Fruit fly (Drosophila melanogaster) whole organism, prepupa: ENCODE data around the gene SdhBL.

Experiments
- CG10631 ChIP-seq: fragments of 200-800 bp; sonication (Bioruptor generic); optimal IDR thresholded peaks from 2 replicates; lab custom pipeline; 2016; ENCODE audit warnings: missing biosample characterization, missing genetic modification characterization
- CG11294 ChIP-seq: fragments of 200-800 bp; sonication (Bioruptor generic); IDR thresholded peaks from 2 replicates; pipeline ENCODE4 v1.3.6; 2022; ENCODE audit warnings: missing biosample characterization, missing genetic modification characterization
- CG11762 ChIP-seq: fragments of 200-800 bp; sonication (Bioruptor generic); optimal IDR thresholded peaks from 3 replicates; lab custom pipeline; 2016; ENCODE audit warnings: missing biosample characterization, missing genetic modification characterization; ENCODE audit not compliant: insufficient read depth
- CG11902 ChIP-seq: fragments of 200-800 bp; sonication (Bioruptor generic); optimal IDR thresholded peaks from 3 replicates; lab custom pipeline; 2016; ENCODE audit warnings: missing biosample characterization, missing genetic modification characterization
- CG15336 ChIP-seq: fragments of 200-800 bp; sonication (Bioruptor generic); IDR thresholded peaks from 2 replicates; pipeline ENCODE4 v1.3.6; 2022; ENCODE audit warnings: missing biosample characterization, missing genetic modification characterization
- CG1621 ChIP-seq: fragments of 200-800 bp; sonication (Bioruptor generic); optimal IDR thresholded peaks from 3 replicates; lab custom pipeline; 2018; ENCODE audit warnings: missing biosample characterization, mild to moderate bottlenecking, missing genetic modification characterization
- CG16779 ChIP-seq: fragments of 200-800 bp; sonication (Bioruptor generic); optimal IDR thresholded peaks from 3 replicates; lab custom pipeline; 2017; ENCODE audit warnings: missing biosample characterization, mild to moderate bottlenecking, missing genetic modification characterization
- CG3032 ChIP-seq: fragments of 200-800 bp; optimal IDR thresholded peaks from 2 replicates; lab custom pipeline; 2019; ENCODE audit warnings: missing biosample characterization, mild to moderate bottlenecking, missing genetic modification characterization, moderate library complexity
- CG31627 ChIP-seq: fragments of 200-800 bp; sonication (Bioruptor generic); optimal IDR thresholded peaks from 3 replicates; lab custom pipeline; 2016; ENCODE audit warnings: missing biosample characterization, missing genetic modification characterization
- CG32006 ChIP-seq: fragments of 200-800 bp; sonication (Bioruptor generic); optimal IDR thresholded peaks from 3 replicates; lab custom pipeline; 2017; ENCODE audit warnings: missing biosample characterization, mild to moderate bottlenecking, missing genetic modification characterization
- CG4318 ChIP-seq: fragments of 200-800 bp; sonication (Bioruptor generic); optimal IDR thresholded peaks from 3 replicates; lab custom pipeline; 2017; ENCODE audit warnings: missing biosample characterization, mild to moderate bottlenecking, missing genetic modification characterization
- CG6163 ChIP-seq: fragments of 200-800 bp; sonication (Bioruptor generic); IDR thresholded peaks from 3 replicates; pipeline ENCODE4 v1.3.6; 2022; ENCODE audit warnings: missing biosample characterization, missing genetic modification characterization
- CG6276 ChIP-seq: fragments of 200-800 bp; sonication (Bioruptor generic); optimal IDR thresholded peaks from 2 replicates; lab custom pipeline; 2017; ENCODE audit warnings: missing biosample characterization, mild to moderate bottlenecking, missing genetic modification characterization
- CG6792 ChIP-seq: fragments of 200-800 bp; sonication (Bioruptor generic); optimal IDR thresholded peaks from 3 replicates; lab custom pipeline; 2016; ENCODE audit warnings: missing biosample characterization, missing genetic modification characterization
- CG6808 ChIP-seq: fragments of 200-800 bp; sonication (Bioruptor generic); optimal IDR thresholded peaks from 3 replicates; lab custom pipeline; 2017; ENCODE audit warnings: missing biosample characterization, missing genetic modification characterization, mild to moderate bottlenecking, moderate library complexity, missing genetic modification reagents
- CG7368 ChIP-seq: fragments of 200-800 bp; sonication (Bioruptor generic); optimal IDR thresholded peaks from 3 replicates; lab custom pipeline; 2016; ENCODE audit warnings: missing biosample characterization, missing genetic modification characterization
- CG8119 ChIP-seq: fragments of 200-800 bp; sonication (Bioruptor generic); IDR thresholded peaks from 3 replicates; pipeline ENCODE4 v1.3.6; 2022; ENCODE audit warnings: missing biosample characterization, missing genetic modification characterization
- CG8632 ChIP-seq: fragments of 200-800 bp; sonication (Bioruptor generic); optimal IDR thresholded peaks from 3 replicates; lab custom pipeline; 2016; ENCODE audit warnings: missing biosample characterization, missing genetic modification characterization
- CG9139 ChIP-seq: fragments of 200-800 bp; sonication (Bioruptor generic); optimal IDR thresholded peaks from 3 replicates; lab custom pipeline; 2017; ENCODE audit warnings: missing biosample characterization, mild to moderate bottlenecking, missing genetic modification characterization
- Eip75B ChIP-seq: fragments of 200-800 bp; sonication (Bioruptor generic); optimal IDR thresholded peaks from 3 replicates; lab custom pipeline; 2016; ENCODE audit warnings: missing biosample characterization, missing genetic modification characterization
- Eip78C ChIP-seq: fragments of 200-800 bp; sonication (Bioruptor generic); peaks from one replicate; lab custom pipeline; 2016; ENCODE audit warnings: missing biosample characterization, missing genetic modification characterization
- Eip93F ChIP-seq: fragments of 200-800 bp; sonication (Bioruptor generic); optimal IDR thresholded peaks from 2 replicates; lab custom pipeline; 2016; ENCODE audit warnings: missing biosample characterization, mild to moderate bottlenecking, missing genetic modification characterization
- Ets96B ChIP-seq: fragments of 200-800 bp; optimal IDR thresholded peaks from 2 replicates; lab custom pipeline; 2019; ENCODE audit warnings: missing biosample characterization, mild to moderate bottlenecking, missing genetic modification characterization, moderate library complexity
- Gug ChIP-seq: fragments of 200-800 bp; sonication (Bioruptor generic); IDR thresholded peaks from 2 replicates; pipeline ENCODE4 v1.3.6; 2022; ENCODE audit warnings: missing biosample characterization, missing genetic modification characterization
- Hr38 ChIP-seq: sonication (Bioruptor generic); optimal IDR thresholded peaks from 2 replicates; lab custom pipeline; 2016; ENCODE audit warnings: missing biosample characterization, missing genetic modification characterization
- Hr39 ChIP-seq: fragments of 200-800 bp; sonication (Bioruptor generic); optimal IDR thresholded peaks from 2 replicates; lab custom pipeline; 2016; ENCODE audit warnings: missing biosample characterization, missing genetic modification characterization
- Hr4 ChIP-seq: fragments of 200-800 bp; sonication (Bioruptor generic); optimal IDR thresholded peaks from 3 replicates; lab custom pipeline; 2016; ENCODE audit warnings: missing biosample characterization, missing genetic modification characterization
- Lpt ChIP-seq: fragments of 200-800 bp; sonication (Bioruptor generic); optimal IDR thresholded peaks from 3 replicates; lab custom pipeline; 2016; ENCODE audit warnings: missing biosample characterization, missing genetic modification characterization
- Met ChIP-seq: fragments of 200-800 bp; sonication (Bioruptor generic); optimal IDR thresholded peaks from 3 replicates; lab custom pipeline; 2016; ENCODE audit warnings: missing biosample characterization, missing genetic modification characterization
- OdsH ChIP-seq: fragments of 200-800 bp; sonication (Bioruptor generic); optimal IDR thresholded peaks from 3 replicates; lab custom pipeline; 2016; ENCODE audit warnings: missing biosample characterization, missing genetic modification characterization
- Smox ChIP-seq: fragments of 200-800 bp; sonication (Bioruptor generic); optimal IDR thresholded peaks from 3 replicates; lab custom pipeline; 2016; ENCODE audit warnings: missing biosample characterization, missing genetic modification characterization
- Sox102F ChIP-seq: fragments of 200-800 bp; sonication (Bioruptor generic); optimal IDR thresholded peaks from 2 replicates; lab custom pipeline; 2016; ENCODE audit warnings: missing biosample characterization, mild to moderate bottlenecking, missing genetic modification characterization
- Sox14 ChIP-seq: fragments of 200-800 bp; sonication (Bioruptor generic); optimal IDR thresholded peaks from 3 replicates; lab custom pipeline; 2016; ENCODE audit warnings: missing biosample characterization, missing genetic modification characterization
- achi ChIP-seq: fragments of 200-800 bp; sonication (Bioruptor generic); optimal IDR thresholded peaks from 3 replicates; lab custom pipeline; 2016; ENCODE audit warnings: missing biosample characterization, missing genetic modification characterization
- acj6 ChIP-seq: fragments of 200-800 bp; sonication (Bioruptor generic); optimal IDR thresholded peaks from 3 replicates; lab custom pipeline; 2016; ENCODE audit warnings: missing biosample characterization, missing genetic modification characterization
- dac ChIP-seq: fragments of 200-800 bp; sonication (Bioruptor generic); optimal IDR thresholded peaks from 2 replicates; lab custom pipeline; 2017; ENCODE audit warnings: missing biosample characterization, mild to moderate bottlenecking, missing genetic modification characterization
- eg ChIP-seq: fragments of 200-800 bp; sonication (Bioruptor generic); IDR thresholded peaks from 3 replicates; pipeline ENCODE4 v1.3.6; 2022; ENCODE audit warnings: missing biosample characterization, missing genetic modification characterization
- esn ChIP-seq: fragments of 200-800 bp; sonication (Bioruptor generic); optimal IDR thresholded peaks from 2 replicates; lab custom pipeline; 2016; ENCODE audit warnings: missing biosample characterization, mild to moderate bottlenecking, missing genetic modification characterization, moderate library complexity
- fd59A ChIP-seq: fragments of 200-800 bp; sonication (Bioruptor generic); optimal IDR thresholded peaks from 2 replicates; lab custom pipeline; 2017; ENCODE audit warnings: missing biosample characterization, mild to moderate bottlenecking, missing genetic modification characterization, missing genetic modification reagents
- fd85E ChIP-seq: fragments of 200-800 bp; sonication (Bioruptor generic); optimal IDR thresholded peaks from 3 replicates; lab custom pipeline; 2016; ENCODE audit warnings: missing biosample characterization, missing genetic modification characterization
- lz ChIP-seq: fragments of 200-800 bp; sonication (Bioruptor generic); optimal IDR thresholded peaks from 3 replicates; lab custom pipeline; 2016; ENCODE audit warnings: missing biosample characterization, missing genetic modification characterization
- net ChIP-seq: fragments of 200-800 bp; sonication (Bioruptor generic); optimal IDR thresholded peaks from 3 replicates; lab custom pipeline; 2016; ENCODE audit warnings: missing biosample characterization, missing genetic modification characterization
- pdm3 ChIP-seq: fragments of 200-800 bp; sonication (Bioruptor generic); optimal IDR thresholded peaks from 3 replicates; lab custom pipeline; 2016; ENCODE audit warnings: missing biosample characterization, missing genetic modification characterization
- salr ChIP-seq, 2 experiments: fragments of 200-800 bp; sonication (Bioruptor generic); optimal IDR thresholded peaks; 3 replicates each; lab custom pipeline; 2016 to 2018; ENCODE audit warnings: missing biosample characterization in 2 of 2, missing genetic modification characterization in 2 of 2, mild to moderate bottlenecking in 1 of 2
- spab ChIP-seq: fragments of 200-800 bp; sonication (Bioruptor generic); optimal IDR thresholded peaks from 2 replicates; lab custom pipeline; 2017; ENCODE audit warnings: missing biosample characterization, mild to moderate bottlenecking, missing genetic modification characterization, missing genetic modification reagents
- ss ChIP-seq, 2 experiments: fragments of 200-800 bp; sonication (Bioruptor generic); optimal IDR thresholded peaks; 2 replicates in 1 of 2; 3 replicates in 1 of 2; lab custom pipeline; 2017 to 2018; ENCODE audit warnings: mild to moderate bottlenecking in 2 of 2, missing biosample characterization in 2 of 2, missing genetic modification characterization in 2 of 2, moderate library complexity in 1 of 2
- svp ChIP-seq: fragments of 200-800 bp; sonication (Bioruptor generic); peaks from one replicate; lab custom pipeline; 2016; ENCODE audit warnings: missing biosample characterization, missing genetic modification characterization
- topi ChIP-seq: fragments of 200-800 bp; sonication (Bioruptor generic); optimal IDR thresholded peaks from 3 replicates; lab custom pipeline; 2016; ENCODE audit warnings: missing biosample characterization, missing genetic modification characterization
- vri ChIP-seq: fragments of 200-800 bp; sonication (Bioruptor generic); optimal IDR thresholded peaks from 3 replicates; lab custom pipeline; 2016; ENCODE audit warnings: missing biosample characterization, mild to moderate bottlenecking, missing genetic modification characterization

SdhBL gene

DNA sequence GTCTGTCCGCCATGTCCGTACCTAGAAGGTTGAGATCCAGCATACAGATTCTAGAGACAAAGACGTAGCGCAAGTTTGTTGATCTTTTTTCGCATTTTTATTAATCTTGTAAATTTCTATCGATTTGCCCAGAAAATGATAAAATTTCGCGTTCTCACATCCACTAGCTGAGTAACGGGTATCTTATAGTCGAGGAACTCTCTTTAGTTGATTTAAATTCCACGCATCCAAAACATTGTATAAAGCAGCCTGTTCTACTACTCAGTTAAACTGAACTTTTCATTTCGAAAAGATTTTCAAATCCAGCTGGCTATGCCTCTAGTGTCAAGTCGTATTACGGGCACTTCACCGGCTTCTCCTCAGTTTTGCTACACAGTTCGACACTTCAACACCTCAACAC lies at the start of gene SdhBL:
Gene SdhBL, plus strand, starts transcription at position 301 of the 400 bp plus-strand sequence.
- TF ChIP-seq ss (GFP tag; optimal IDR thresholded peaks at IDR 0.05; lab: Kevin White, UChicago) (no peak), CG15336 (GFP tag; lab: Robert Waterston, UW) (no peak), Eip93F (GFP tag; lab: Kevin White, UChicago) (no peak), Hr38 (GFP tag; lab: Kevin White, UChicago) (no peak), Ets96B (no peak), CG11294 (GFP tag; lab: Robert Waterston, UW) (no peak)

- TF ChIP-seq CG6808 (GFP tag; lab: Kevin White, UChicago): peak; percentile 86
- TF ChIP-seq CG11762 (GFP tag; lab: Kevin White, UChicago): peak; percentile 77
- TF ChIP-seq fd85E: peak; percentile 66
- TF ChIP-seq Gug: peak; percentile 68
- peak; percentile 85 for TF ChIP-seq CG3032
- peak; percentile 86 for TF ChIP-seq CG4318 (GFP tag; lab: Kevin White, UChicago)
- TF ChIP-seq CG6792 (GFP tag; lab: Kevin White, UChicago): peak; percentile 85
- TF ChIP-seq Ets96B: peak; percentile 81
- TF ChIP-seq Lpt (GFP tag; lab: Kevin White, UChicago): peak; percentile 82
- peak; percentile 90 for TF ChIP-seq Hr39
- TF ChIP-seq CG31627 (GFP tag; lab: Kevin White, UChicago): peak; percentile 87
- peak; percentile 90 for TF ChIP-seq pdm3 (GFP tag; lab: Kevin White, UChicago)
- peak; percentile 92 for TF ChIP-seq esn
- peak; percentile 87 for TF ChIP-seq Eip75B
- peak; percentile 63 for TF ChIP-seq CG1621
- TF ChIP-seq CG8119 (GFP tag; lab: Robert Waterston, UW): peak; percentile 87
- TF ChIP-seq svp: peak; percentile 96
- TF ChIP-seq CG7368: peak; percentile 76
- peak; percentile 60; the same call in 2 of the 3 replicates for TF ChIP-seq CG6163
- TF ChIP-seq acj6 (GFP tag; lab: Kevin White, UChicago): peak; percentile 83
- TF ChIP-seq Met (GFP tag; lab: Kevin White, UChicago): peak; percentile 86
- peak; percentile 93 for TF ChIP-seq lz
- TF ChIP-seq Sox14: peak; percentile 86
- TF ChIP-seq Hr38 (GFP tag; lab: Kevin White, UChicago): no peak
- peak; percentile 78 for TF ChIP-seq CG9139 (GFP tag; lab: Kevin White, UChicago)
- TF ChIP-seq vri (GFP tag; lab: Kevin White, UChicago): peak; percentile 72
- TF ChIP-seq Hr4 (GFP tag; lab: Kevin White, UChicago): peak; percentile 87
- TF ChIP-seq CG11902: peak; percentile 83
- peak; percentile 54 for TF ChIP-seq dac
- TF ChIP-seq Eip78C (GFP tag; lab: Kevin White, UChicago): peak; percentile 98
- peak; percentile 72 for TF ChIP-seq spab (GFP tag; lab: Kevin White, UChicago)
- peak; percentile 88 for TF ChIP-seq CG8632
- TF ChIP-seq eg (GFP tag; lab: Robert Waterston, UW): peak; percentile 70
- peak; percentile 84 for TF ChIP-seq CG6276 (GFP tag; lab: Kevin White, UChicago)
- peak; percentile 86 for TF ChIP-seq net (GFP tag; lab: Kevin White, UChicago)
- TF ChIP-seq salr (GFP tag; optimal IDR thresholded peaks at IDR 0.05; lab: Kevin White, UChicago): peak; percentile 56 to 87
- TF ChIP-seq OdsH: peak; percentile 88
- peak; percentile 88 for TF ChIP-seq achi (GFP tag; lab: Kevin White, UChicago)
- peak; percentile 92 for TF ChIP-seq topi
- TF ChIP-seq Eip93F (GFP tag; lab: Kevin White, UChicago): peak; percentile 4
- TF ChIP-seq CG10631 (GFP tag; lab: Kevin White, UChicago): peak; percentile 90
- no peak for TF ChIP-seq CG16779 (tag; lab: Kevin White, UChicago)
- TF ChIP-seq fd59A (GFP tag; lab: Kevin White, UChicago): peak; percentile 81
- TF ChIP-seq Sox102F: peak; percentile 82
- TF ChIP-seq CG32006 (GFP tag; lab: Kevin White, UChicago): peak; percentile 94
- peak; percentile 89 for TF ChIP-seq Smox (GFP tag; lab: Kevin White, UChicago)
These were observed 45.8 kb upstream of the SdhBL start, which contains the start of gene shop for dm6 chrX:18848338-18849021. Gene shop, minus strand, starts transcription at chrX:18848566.
